Fruit fly (Drosophila melanogaster) whole organism, pupa: ENCODE measurements around the gene SdhD.

ENCODE experiments used
- CG10348 ChIP-seq: fragments of 200-800 bp; sonication (Bioruptor generic); IDR thresholded peaks from 2 replicates; pipeline ENCODE4 v1.3.6; 2022; ENCODE audit warnings: missing biosample characterization, missing genetic modification characterization
- CG12605 ChIP-seq: fragments of 200-800 bp; sonication (Bioruptor generic); IDR thresholded peaks from 2 replicates; pipeline ENCODE4 v1.3.6; 2022; ENCODE audit warnings: missing biosample characterization, missing genetic modification characterization
- CG13204 ChIP-seq: fragments of 200-800 bp; sonication (Bioruptor generic); optimal IDR thresholded peaks from 2 replicates; lab custom pipeline; 2018; ENCODE audit warnings: missing biosample characterization, mild to moderate bottlenecking, missing genetic modification characterization, moderate library complexity
- CG14655 ChIP-seq: fragments of 200-800 bp; sonication (Bioruptor generic); optimal IDR thresholded peaks from 3 replicates; lab custom pipeline; 2017; ENCODE audit warnings: mild to moderate bottlenecking, missing biosample characterization, missing genetic modification reagents, missing genetic modification characterization
- CG15710 ChIP-seq: fragments of 200-800 bp; sonication (Bioruptor generic); optimal IDR thresholded peaks from 2 replicates; lab custom pipeline; 2018; ENCODE audit warnings: missing biosample characterization, mild to moderate bottlenecking, missing genetic modification characterization, moderate library complexity
- CG17806 ChIP-seq: fragments of 200-800 bp; sonication (Bioruptor generic); optimal IDR thresholded peaks from 2 replicates; lab custom pipeline; 2018; ENCODE audit warnings: missing biosample characterization, mild to moderate bottlenecking, missing genetic modification characterization, moderate library complexity
- CG32121 ChIP-seq: fragments of 200-800 bp; sonication (Bioruptor generic); IDR thresholded peaks from 2 replicates; pipeline ENCODE4 v1.3.6; 2022; ENCODE audit warnings: missing biosample characterization, missing genetic modification characterization
- CG34367 ChIP-seq: fragments of 200-800 bp; sonication (Bioruptor generic); optimal IDR thresholded peaks from 2 replicates; lab custom pipeline; 2018; ENCODE audit warnings: missing biosample characterization, mild to moderate bottlenecking, missing genetic modification characterization
- CG4496 ChIP-seq: fragments of 200-800 bp; sonication (Bioruptor generic); IDR thresholded peaks from 3 replicates; pipeline ENCODE4 v1.3.6; 2022; ENCODE audit warnings: missing biosample characterization, missing genetic modification characterization
- CG8159 ChIP-seq: fragments of 200-800 bp; sonication (Bioruptor generic); optimal IDR thresholded peaks from 3 replicates; lab custom pipeline; 2018; ENCODE audit warnings: missing biosample characterization, mild to moderate bottlenecking, missing genetic modification characterization, moderate library complexity
- CG8301 ChIP-seq: fragments of 200-800 bp; sonication (Bioruptor generic); optimal IDR thresholded peaks from 2 replicates; lab custom pipeline; 2018; ENCODE audit warnings: missing biosample characterization, mild to moderate bottlenecking, missing genetic modification characterization
- CG9948 ChIP-seq: fragments of 200-800 bp; sonication (Bioruptor generic); optimal IDR thresholded peaks from 2 replicates; lab custom pipeline; 2018; ENCODE audit warnings: missing biosample characterization, mild to moderate bottlenecking, missing genetic modification characterization, moderate library complexity
- D1 ChIP-seq: fragments of 200-800 bp; sonication (Bioruptor generic); optimal IDR thresholded peaks from 2 replicates; lab custom pipeline; 2018; ENCODE audit warnings: missing biosample characterization, mild to moderate bottlenecking, missing genetic modification characterization, moderate library complexity
- EcR ChIP-seq: fragments of 200-800 bp; sonication (Bioruptor generic); optimal IDR thresholded peaks from 3 replicates; lab custom pipeline; 2019; ENCODE audit warnings: missing biosample characterization, missing genetic modification characterization, mild to moderate bottlenecking, moderate library complexity, missing genetic modification reagents
- Ets98B ChIP-seq: fragments of 200-800 bp; sonication (Bioruptor generic); IDR thresholded peaks from 2 replicates; pipeline ENCODE4 v1.3.6; 2022; ENCODE audit warnings: missing biosample characterization, missing genetic modification characterization
- Pif1A ChIP-seq: fragments of 200-800 bp; sonication (Bioruptor generic); optimal IDR thresholded peaks from 3 replicates; lab custom pipeline; 2016; ENCODE audit warnings: missing biosample characterization, missing genetic modification characterization
- Pif1B ChIP-seq: fragments of 200-800 bp; sonication (Bioruptor generic); optimal IDR thresholded peaks from 3 replicates; lab custom pipeline; 2016; ENCODE audit warnings: missing biosample characterization, missing genetic modification characterization
- Snoo ChIP-seq: fragments of 200-800 bp; sonication (Bioruptor generic); optimal IDR thresholded peaks from 3 replicates; lab custom pipeline; 2017; ENCODE audit warnings: missing biosample characterization, mild to moderate bottlenecking, missing genetic modification characterization, inconsistent platforms
- fd96Ca ChIP-seq: fragments of 200-800 bp; sonication (Bioruptor generic); IDR thresholded peaks from 3 replicates; pipeline ENCODE4 v1.3.6; 2022; ENCODE audit warnings: missing biosample characterization, missing genetic modification characterization
- gl ChIP-seq: fragments of 200-800 bp; sonication (Bioruptor generic); optimal IDR thresholded peaks from 2 replicates; lab custom pipeline; 2018; ENCODE audit warnings: missing biosample characterization, mild to moderate bottlenecking, missing genetic modification characterization
- rn ChIP-seq: fragments of 200-800 bp; sonication (Bioruptor generic); IDR thresholded peaks from 2 replicates; pipeline ENCODE4 v1.3.6; 2022; ENCODE audit warnings: missing biosample characterization, missing genetic modification characterization

Gene SdhD

dm6 chr3R:23772808-23773207 lies 12.4 kb upstream of the SdhD start, which contains the start of gene tst:
Gene tst (minus strand): TSS chr3R:23772859.
- peak; percentile 84 for TF ChIP-seq CG12605
- peak; percentile 76 for TF ChIP-seq CG10348 (GFP tag; lab: Robert Waterston, UW)
- TF ChIP-seq EcR = no peak
- TF ChIP-seq CG8301 (tag; lab: Kevin White, UChicago) = peak; percentile 82
- TF ChIP-seq CG32121 (GFP tag; lab: Robert Waterston, UW) = peak; percentile 95
- peak; percentile 49 for TF ChIP-seq gl (tag; lab: Kevin White, UChicago)
- TF ChIP-seq CG13204 (GFP tag; lab: Kevin White, UChicago) = no peak
- TF ChIP-seq CG17806 (tag; lab: Kevin White, UChicago) = peak; percentile 89
- peak; percentile 87 for TF ChIP-seq CG8159 (tag; lab: Kevin White, UChicago)
- peak; percentile 87 for TF ChIP-seq CG9948 (tag; lab: Kevin White, UChicago)
- peak; percentile 95 for TF ChIP-seq Ets98B
- TF ChIP-seq rn = peak; percentile 95
- TF ChIP-seq Pif1B (GFP tag; lab: Kevin White, UChicago) = no peak
- TF ChIP-seq Pif1A = no peak
- peak; percentile 94 for TF ChIP-seq CG4496 (GFP tag; lab: Robert Waterston, UW)
- TF ChIP-seq Snoo (tag; lab: Kevin White, UChicago) = peak; percentile 87
- TF ChIP-seq CG34367 = peak; percentile 80
- TF ChIP-seq CG14655 (GFP tag; lab: Kevin White, UChicago) = peak; percentile 91
- peak; percentile 94 for TF ChIP-seq fd96Ca (GFP tag; lab: Robert Waterston, UW)
- peak; percentile 89 for TF ChIP-seq CG15710 (tag; lab: Kevin White, UChicago)
- TF ChIP-seq D1 (tag; lab: Kevin White, UChicago) = no peak

- TF ChIP-seq CG12605 (peak; percentile 34; the same call in 1 of the 2 replicates), CG32121 (GFP tag; lab: Robert Waterston, UW) (peak; percentile 65), fd96Ca (GFP tag; lab: Robert Waterston, UW) (peak; percentile 67; the same call in 1 of the 3 replicates), CG8159 (tag; lab: Kevin White, UChicago) (peak; percentile 61), rn (no peak), CG4496 (GFP tag; lab: Robert Waterston, UW) (peak; percentile 75), EcR (no peak), CG13204 (GFP tag; lab: Kevin White, UChicago) (no peak), CG15710 (tag; lab: Kevin White, UChicago) (peak; percentile 55), CG8301 (tag; lab: Kevin White, UChicago) (peak; percentile 62), CG17806 (tag; lab: Kevin White, UChicago) (peak; percentile 51), Pif1A (no peak), CG14655 (GFP tag; lab: Kevin White, UChicago) (no peak), Pif1B (GFP tag; lab: Kevin White, UChicago) (no peak), CG34367 (peak; percentile 14), gl (tag; lab: Kevin White, UChicago) (peak; percentile 26), D1 (tag; lab: Kevin White, UChicago) (no peak), Ets98B (peak; percentile 64), CG9948 (tag; lab: Kevin White, UChicago) (peak; percentile 29), CG10348 (GFP tag; lab: Robert Waterston, UW) (no peak), Snoo (tag; lab: Kevin White, UChicago) (peak; percentile 48)
Observed at dm6 chr3R:23767417-23767853, 7.0 kb upstream of the SdhD start, which contains the start of the genes CG10214 and CG10375. Gene CG10214 (minus strand): TSS chr3R:23767488. Gene CG10375 (plus strand): TSS chr3R:23767712.

- TF ChIP-seq CG10348 (GFP tag; lab: Robert Waterston, UW) (no peak), CG12605 (no peak; the same call in 1 of the 2 replicates), Pif1B (GFP tag; lab: Kevin White, UChicago) (peak; percentile 5), CG32121 (GFP tag; lab: Robert Waterston, UW) (peak; percentile 50), D1 (tag; lab: Kevin White, UChicago) (no peak), CG8301 (tag; lab: Kevin White, UChicago) (peak; percentile 41), CG9948 (tag; lab: Kevin White, UChicago) (peak; percentile 33), Pif1A (peak; percentile 20), rn (no peak), CG17806 (tag; lab: Kevin White, UChicago) (peak; percentile 47), fd96Ca (GFP tag; lab: Robert Waterston, UW) (no peak), CG13204 (GFP tag; lab: Kevin White, UChicago) (peak; percentile 28), Snoo (tag; lab: Kevin White, UChicago) (peak; percentile 21), CG8159 (tag; lab: Kevin White, UChicago) (peak; percentile 75), CG14655 (GFP tag; lab: Kevin White, UChicago) (no peak), CG34367 (peak; percentile 43), CG4496 (GFP tag; lab: Robert Waterston, UW) (peak; percentile 36; the same call in 1 of the 3 replicates), CG15710 (tag; lab: Kevin White, UChicago) (peak; percentile 62), EcR (peak; percentile 80), gl (tag; lab: Kevin White, UChicago) (peak; percentile 71), Ets98B (peak; percentile 22; the same call in 1 of the 2 replicates)
Observed at dm6 chr3R:23763622-23764273, 3.3 kb upstream of the SdhD start, which contains the start of gene Lsd-1. Gene Lsd-1 (plus strand): TSS chr3R:23763857.

- TF ChIP-seq rn = no peak
- no peak for TF ChIP-seq Pif1B (GFP tag; lab: Kevin White, UChicago)
- no peak for TF ChIP-seq CG32121 (GFP tag; lab: Robert Waterston, UW)
- TF ChIP-seq fd96Ca (GFP tag; lab: Robert Waterston, UW) = no peak
- no peak for TF ChIP-seq CG8159 (tag; lab: Kevin White, UChicago)
- no peak for TF ChIP-seq Pif1A
- TF ChIP-seq CG8301 (tag; lab: Kevin White, UChicago) = no peak
- no peak for TF ChIP-seq CG14655 (GFP tag; lab: Kevin White, UChicago)
- TF ChIP-seq EcR = no peak
- no peak for TF ChIP-seq CG34367
- TF ChIP-seq gl (tag; lab: Kevin White, UChicago) = no peak
- no peak for TF ChIP-seq Snoo (tag; lab: Kevin White, UChicago)
Observed at dm6 chr3R:23763015-23763414, 2.6 kb upstream of the SdhD start, which contains the start of gene udt. Gene udt (minus strand): TSS chr3R:23763263.
